Worm (Caenorhabditis elegans) whole organism, L1 larva: ENCODE measurements around the gene Y44A6C.1.
A peak's percentile ranks its signal among the peaks of the same experiment; 100 is the strongest.

Experiments used
- C04F5.9 ChIP-seq: sonication (generic microtip); optimal IDR thresholded peaks from 2 replicates; lab custom pipeline; 2016; ENCODE audit warnings: missing genetic modification characterization, missing compliant biosample characterization
- alr-1 ChIP-seq: fragments of 200-800 bp; sonication (Bioruptor generic); optimal IDR thresholded peaks from 2 replicates; lab custom pipeline; 2018; ENCODE audit warnings: borderline replicate concordance, mild to moderate bottlenecking, missing genetic modification characterization, missing compliant biosample characterization
- ceh-63 ChIP-seq: fragments of 200-800 bp; sonication (Bioruptor generic); optimal IDR thresholded peaks from 2 replicates; lab custom pipeline; 2018; ENCODE audit warnings: mild to moderate bottlenecking, missing genetic modification characterization, missing compliant biosample characterization
- ceh-82 ChIP-seq, 3 experiments: fragments of 150-350 bp in 1 of 3; sonication (generic microtip) in 2 of 3; optimal IDR thresholded peaks; 2 replicates each; lab custom pipeline; 2014 to 2017; ENCODE audit warnings: missing biosample characterization in 3 of 3, missing genetic modification characterization in 3 of 3
- dsc-1 ChIP-seq: sonication (generic microtip); optimal IDR thresholded peaks from 2 replicates; lab custom pipeline; 2016; ENCODE audit warnings: mild to moderate bottlenecking, missing genetic modification characterization, missing compliant biosample characterization
- efl-1 ChIP-seq, 4 experiments: fragments of 150-350 bp; optimal IDR thresholded peaks in 3 of 4; peaks in 1 of 4; 1 replicate in 1 of 4; 2 replicates in 3 of 4; lab custom pipeline; 2014; ENCODE audit warnings: missing biosample characterization in 2 of 4, missing genetic modification characterization in 2 of 4, missing genetic modification reagents in 2 of 4
- egl-13 ChIP-seq: sonication (generic microtip); optimal IDR thresholded peaks from 2 replicates; lab custom pipeline; 2016; ENCODE audit warnings: missing genotype, missing genetic modification reagents, missing genetic modification characterization, missing compliant biosample characterization
- egl-27 ChIP-seq, 2 experiments: fragments of 150-350 bp in 1 of 2; sonication (generic microtip); optimal IDR thresholded peaks; 3 replicates each; lab custom pipeline; 2017 to 2018; ENCODE audit warnings: missing biosample characterization in 2 of 2, missing genetic modification characterization in 2 of 2, missing genetic modification reagents in 2 of 2
- elt-3 ChIP-seq, 6 experiments: fragments of 150-350 bp in 1 of 6; sonication (generic microtip); optimal IDR thresholded peaks; 2 replicates each; lab custom pipeline; 2017 to 2018; ENCODE audit warnings: missing biosample characterization in 6 of 6, missing genetic modification characterization in 6 of 6, inconsistent platforms in 1 of 6
- jun-1 ChIP-seq: fragments of 150-350 bp; optimal IDR thresholded peaks from 2 replicates; lab custom pipeline; 2014; ENCODE audit warnings: missing biosample characterization, missing genetic modification reagents, missing genetic modification characterization
- lin-14 ChIP-seq: fragments of 200-800 bp; sonication (Bioruptor generic); optimal IDR thresholded peaks from 2 replicates; lab custom pipeline; 2018; ENCODE audit warnings: mild to moderate bottlenecking, missing genetic modification characterization, moderate library complexity, missing compliant biosample characterization
- lir-3 ChIP-seq: sonication (generic microtip); optimal IDR thresholded peaks from 2 replicates; lab custom pipeline; 2016; ENCODE audit warnings: mild to moderate bottlenecking, missing genetic modification characterization, moderate library complexity, missing compliant biosample characterization; ENCODE audit not compliant: poor library complexity
- lsy-2 ChIP-seq, 2 experiments: fragments of 150-350 bp; optimal IDR thresholded peaks; 2 replicates each; lab custom pipeline; 2014; ENCODE audit warnings: missing biosample characterization in 2 of 2, missing genetic modification characterization in 2 of 2
- mab-9 ChIP-seq: fragments of 200-800 bp; sonication (Bioruptor generic); IDR thresholded peaks from 2 replicates; pipeline ENCODE4 v1.3.6; 2022; ENCODE audit warnings: missing genetic modification reagents, missing genetic modification characterization, missing compliant biosample characterization
- mdl-1 ChIP-seq, 2 experiments: fragments of 150-350 bp; optimal IDR thresholded peaks; 2 replicates each; lab custom pipeline; 2014 to 2017; ENCODE audit warnings: missing biosample characterization in 2 of 2, missing genetic modification characterization in 2 of 2, inconsistent platforms in 1 of 2
- mef-2 ChIP-seq: fragments of 150-350 bp; optimal IDR thresholded peaks from 2 replicates; lab custom pipeline; 2014; ENCODE audit warnings: missing biosample characterization, missing genetic modification characterization
- nhr-19 ChIP-seq: fragments of 200-800 bp; sonication (Bioruptor generic); conservative IDR thresholded peaks from 2 replicates; pipeline ENCODE4 v1.3.6; 2022; ENCODE audit warnings: missing genetic modification characterization, missing compliant biosample characterization
- nhr-20 ChIP-seq: sonication (generic microtip); optimal IDR thresholded peaks from 2 replicates; lab custom pipeline; 2016; ENCODE audit warnings: mild to moderate bottlenecking, missing genetic modification characterization, missing compliant biosample characterization
- nhr-71 ChIP-seq: sonication (generic microtip); optimal IDR thresholded peaks from 2 replicates; lab custom pipeline; 2016; ENCODE audit warnings: mild to moderate bottlenecking, missing genetic modification characterization, moderate library complexity, missing compliant biosample characterization
- nhr-77 ChIP-seq: fragments of 150-350 bp; optimal IDR thresholded peaks from 2 replicates; lab custom pipeline; 2014; ENCODE audit warnings: missing biosample characterization, missing genetic modification characterization
- nhr-85 ChIP-seq: sonication (generic microtip); peaks from one replicate; lab custom pipeline; 2016; ENCODE audit warnings: missing genetic modification characterization, inconsistent platforms, missing compliant biosample characterization
- pqm-1 ChIP-seq: sonication (generic microtip); optimal IDR thresholded peaks from 3 replicates; lab custom pipeline; 2017; ENCODE audit warnings: missing biosample characterization, missing genetic modification characterization
- rnt-1 ChIP-seq: sonication (generic microtip); optimal IDR thresholded peaks from 2 replicates; lab custom pipeline; 2016; ENCODE audit warnings: mild to moderate bottlenecking, missing genetic modification characterization, moderate library complexity, missing compliant biosample characterization
- sptf-1 ChIP-seq: fragments of 150-350 bp; optimal IDR thresholded peaks from 2 replicates; lab custom pipeline; 2014; ENCODE audit warnings: missing biosample characterization, missing genetic modification characterization
- sup-37 ChIP-seq: fragments of 200-800 bp; sonication (Bioruptor generic); optimal IDR thresholded peaks from 2 replicates; lab custom pipeline; 2018; ENCODE audit warnings: mild to moderate bottlenecking, missing genetic modification characterization, missing compliant biosample characterization
- swsn-7 ChIP-seq: sonication (generic microtip); optimal IDR thresholded peaks from 2 replicates; lab custom pipeline; 2016; ENCODE audit warnings: missing genetic modification characterization, missing compliant biosample characterization
- tbx-2 ChIP-seq: sonication (generic microtip); optimal IDR thresholded peaks from 2 replicates; lab custom pipeline; 2016; ENCODE audit warnings: missing genetic modification characterization, missing compliant biosample characterization
- unc-86 ChIP-seq: sonication (generic microtip); optimal IDR thresholded peaks from 2 replicates; lab custom pipeline; 2016; ENCODE audit warnings: missing genetic modification characterization, missing compliant biosample characterization
- xbp-1 ChIP-seq: sonication (generic microtip); optimal IDR thresholded peaks from 2 replicates; lab custom pipeline; 2016; ENCODE audit warnings: missing genetic modification characterization, missing compliant biosample characterization
- ztf-11 ChIP-seq, 2 experiments: sonication (generic microtip); optimal IDR thresholded peaks; 2 replicates each; lab custom pipeline; 2016 to 2017; ENCODE audit warnings: missing genetic modification characterization in 2 of 2, missing biosample characterization in 1 of 2, missing compliant biosample characterization in 1 of 2

The Y44A6C.1 gene

DNA sequence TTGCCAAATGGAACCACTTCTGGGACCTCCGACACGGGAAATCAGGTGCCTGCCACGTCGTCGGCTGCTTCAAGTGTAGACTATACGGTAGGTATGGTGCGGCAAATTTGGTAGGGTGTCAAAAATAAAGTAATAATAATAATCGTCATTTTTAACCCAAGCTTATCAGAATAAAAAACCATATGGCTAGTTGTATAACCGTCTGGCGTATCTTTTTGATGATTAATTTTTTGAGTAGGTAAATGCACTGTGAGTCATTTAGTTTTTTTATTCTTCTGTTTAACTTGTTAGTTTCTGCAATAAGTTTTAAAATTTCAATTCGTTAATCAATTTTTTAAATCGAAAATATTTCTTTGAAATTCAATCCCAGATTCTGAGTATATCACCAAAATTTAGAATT, 41.8 kb downstream of the Y44A6C.1 start:
- TF ChIP-seq ceh-82 (tag; optimal IDR thresholded peaks at IDR 0.05; lab: Kevin White, UChicago) (no peak), dsc-1 (no peak)

DNA sequence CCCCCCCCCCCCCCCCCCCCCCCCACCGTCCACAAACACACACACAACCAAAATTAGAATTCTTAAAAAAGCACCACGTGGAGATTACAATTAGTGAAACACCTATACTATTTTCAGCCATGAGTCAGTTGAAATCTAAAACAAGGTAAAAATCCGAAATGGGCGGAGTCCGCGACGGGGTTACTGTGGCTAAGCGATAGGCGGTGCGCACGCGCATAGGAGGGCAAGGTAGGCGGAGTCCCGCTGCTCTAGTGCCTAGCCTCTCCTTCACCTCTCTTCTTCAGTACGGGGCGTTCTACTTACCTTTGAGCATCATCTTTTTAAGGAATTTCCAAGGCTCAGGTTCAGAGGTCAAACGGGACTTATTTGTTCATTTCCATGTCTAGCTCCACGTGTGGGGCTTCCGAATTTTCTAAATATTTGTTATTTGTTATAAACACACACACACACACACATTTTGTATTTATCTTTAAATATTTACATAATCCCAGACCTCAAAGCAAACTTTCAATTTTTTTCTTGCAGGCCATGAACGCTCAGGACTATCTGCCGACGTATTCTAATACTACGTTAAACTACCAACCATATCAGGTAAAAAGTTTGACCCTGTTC, 42.8 kb downstream of the Y44A6C.1 start:
- TF ChIP-seq rnt-1 (tag; lab: Kevin White, UChicago) (no peak), lin-14 (peak; percentile 26), mdl-1 (tag; optimal IDR thresholded peaks at IDR 0.05; lab: Kevin White, UChicago) (peak in 1 of 2 experiments; percentile 22)
- TF ChIP-seq, all 84 proteins: peak for 2

DNA sequence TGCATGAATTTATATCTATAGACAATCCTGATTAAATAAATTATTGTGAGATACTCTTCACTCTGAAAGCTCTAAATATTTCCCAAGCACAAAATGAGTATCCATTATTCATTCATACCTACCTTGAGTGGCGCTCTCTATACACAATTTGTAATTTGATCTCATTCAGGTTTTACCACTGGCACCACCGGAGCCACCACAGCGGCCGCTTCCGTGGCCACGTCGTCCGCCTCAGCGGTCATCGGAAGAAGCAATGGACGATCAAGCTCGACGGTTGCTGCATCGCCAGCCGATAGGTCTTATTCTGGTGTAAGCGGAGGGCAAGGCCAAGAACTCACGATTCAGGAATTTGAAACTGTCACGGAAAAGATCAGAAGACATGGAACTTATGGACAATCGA, 43.5 kb downstream of the Y44A6C.1 start:
- no peak for TF ChIP-seq jun-1 (tag; lab: Kevin White, UChicago)
- TF ChIP-seq xbp-1 (tag; lab: Kevin White, UChicago) = no peak
- TF ChIP-seq unc-86 = no peak
- no peak for TF ChIP-seq C04F5.9

DNA sequence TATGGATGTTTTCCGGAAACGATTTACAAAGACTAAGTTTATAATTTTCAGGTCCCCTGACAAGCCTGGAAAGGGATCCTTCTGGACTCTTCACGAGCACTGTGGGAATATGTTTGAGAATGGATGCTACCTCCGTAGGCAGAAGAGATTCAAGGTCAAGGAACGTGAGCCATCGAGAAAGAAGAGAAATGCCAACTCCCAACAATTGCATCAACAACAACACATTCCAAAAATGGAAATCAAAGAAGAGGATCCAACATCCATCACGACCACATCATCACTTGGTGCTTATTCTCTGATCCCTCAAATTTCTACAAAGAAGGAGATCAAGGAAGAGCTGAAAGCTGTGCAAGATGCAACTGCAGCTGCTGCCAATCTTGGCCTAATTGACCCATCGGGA, 44.4 kb downstream of the Y44A6C.1 start:
- TF ChIP-seq ceh-63 (GFP tag; lab: Kevin White, UChicago) = no peak
- no peak for TF ChIP-seq elt-3 (tag; optimal IDR thresholded peaks at IDR 0.05; lab: Kevin White, UChicago)
- no peak for TF ChIP-seq sptf-1 (tag; lab: Kevin White, UChicago)
- no peak for TF ChIP-seq efl-1 (optimal IDR thresholded peaks at IDR 0.05; lab: Kevin White, UChicago)
- peak in 1 of 2 experiments; percentile 75 for TF ChIP-seq efl-1 (GFP tag; optimal IDR thresholded peaks at IDR 0.05 in 1 of 2; lab: Kevin White, UChicago)
- no peak for TF ChIP-seq lir-3 (tag; lab: Kevin White, UChicago)
- TF ChIP-seq, all 84 proteins: peak for 1

DNA sequence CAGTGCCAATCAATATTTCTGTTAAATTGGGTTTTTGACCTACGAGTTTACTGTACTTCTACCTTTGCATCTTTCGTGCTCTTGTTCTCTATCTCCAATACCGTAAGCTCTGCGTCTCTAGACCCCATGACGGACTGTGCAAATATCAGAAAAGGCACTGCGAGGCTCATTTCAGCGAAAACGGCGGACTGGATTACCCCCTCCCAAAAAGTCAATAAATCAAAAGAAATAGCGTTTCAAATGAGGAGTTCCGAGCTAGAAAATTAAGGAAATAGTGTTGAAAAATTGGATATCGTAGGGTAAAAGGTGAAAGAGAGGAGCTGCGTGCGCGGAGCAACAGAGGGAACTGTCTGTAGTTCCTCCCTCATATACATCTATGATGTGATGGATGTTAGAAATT, 48.0 kb downstream of the Y44A6C.1 start:
- TF ChIP-seq nhr-77 (tag; lab: Kevin White, UChicago) (peak; percentile 68), nhr-71 (tag; lab: Kevin White, UChicago) (peak; percentile 34), egl-27 (tag; optimal IDR thresholded peaks at IDR 0.05; lab: Kevin White, UChicago) (peak in 1 of 2 experiments; percentile 7), tbx-2 (peak; percentile 54), nhr-20 (peak; percentile 44), pqm-1 (no peak), mab-9 (GFP tag; lab: Robert Waterston, UW) (no peak), ztf-11 (tag; optimal IDR thresholded peaks at IDR 0.05; lab: Kevin White, UChicago) (no peak), egl-13 (tag; lab: Kevin White, UChicago) (no peak), mef-2 (no peak), lsy-2 (tag; optimal IDR thresholded peaks at IDR 0.05; lab: Kevin White, UChicago) (peak in 1 of 2 experiments; percentile 54), efl-1 (optimal IDR thresholded peaks at IDR 0.05; lab: Kevin White, UChicago) (peak in 1 of 2 experiments; percentile 17), efl-1 (GFP tag; optimal IDR thresholded peaks at IDR 0.05 in 1 of 2; lab: Kevin White, UChicago) (no peak), alr-1 (no peak), sup-37 (GFP tag; lab: Kevin White, UChicago) (no peak), unc-86 (no peak), swsn-7 (tag; lab: Kevin White, UChicago) (peak; percentile 22), lin-14 (peak; percentile 41), nhr-19 (GFP tag; lab: Robert Waterston, UW) (peak; percentile 33)

DNA sequence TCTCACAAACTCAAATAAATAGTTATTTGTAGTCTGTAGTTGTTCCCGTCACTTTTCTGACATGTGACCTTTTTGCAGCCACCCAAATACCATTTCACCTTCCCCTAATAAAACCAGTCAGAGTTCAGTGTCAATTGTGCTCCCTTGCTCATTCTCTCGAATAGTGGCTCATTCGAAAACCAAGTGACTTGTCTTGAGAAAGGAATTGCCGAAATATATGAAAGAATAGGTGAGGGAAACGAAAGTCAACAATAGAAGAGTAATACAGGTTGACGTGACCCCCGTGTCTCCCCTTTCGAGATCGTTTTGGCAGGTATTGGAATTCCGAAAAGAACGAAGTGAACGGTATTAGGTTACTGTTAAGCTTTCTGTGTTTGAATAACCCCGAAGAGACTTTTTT, 49.5 kb downstream of the Y44A6C.1 start:
- TF ChIP-seq lin-14 (peak; percentile 48), nhr-19 (GFP tag; lab: Robert Waterston, UW) (0 out of 2 replicates have a peak, but pooled peaks have one; percentile 23), nhr-71 (tag; lab: Kevin White, UChicago) (peak; percentile 38), alr-1 (no peak), lsy-2 (tag; optimal IDR thresholded peaks at IDR 0.05; lab: Kevin White, UChicago) (peak in 1 of 2 experiments; percentile 14), jun-1 (tag; lab: Kevin White, UChicago) (no peak), nhr-85 (tag; lab: Kevin White, UChicago) (peak; percentile 8), nhr-77 (tag; lab: Kevin White, UChicago) (peak; percentile 42), nhr-20 (peak; percentile 11)
- TF ChIP-seq, all 84 proteins: peak for 7
